Fruit fly (Drosophila melanogaster) whole organism, prepupa: ENCODE measurements around the gene CG12099.

Source experiments
- Blimp-1 ChIP-seq: fragments of 200-800 bp; sonication (Bioruptor generic); optimal IDR thresholded peaks from 3 replicates; lab custom pipeline; 2017; ENCODE audit warnings: missing biosample characterization, missing genetic modification characterization, mild to moderate bottlenecking, moderate library complexity, missing genetic modification reagents
- CG10631 ChIP-seq: fragments of 200-800 bp; sonication (Bioruptor generic); optimal IDR thresholded peaks from 2 replicates; lab custom pipeline; 2016; ENCODE audit warnings: missing biosample characterization, missing genetic modification characterization
- CG10669 ChIP-seq: fragments of 200-800 bp; sonication (Bioruptor generic); optimal IDR thresholded peaks from 3 replicates; lab custom pipeline; 2018; ENCODE audit warnings: missing biosample characterization, mild to moderate bottlenecking, missing genetic modification characterization, moderate library complexity
- CG11294 ChIP-seq: fragments of 200-800 bp; sonication (Bioruptor generic); IDR thresholded peaks from 2 replicates; pipeline ENCODE4 v1.3.6; 2022; ENCODE audit warnings: missing biosample characterization, missing genetic modification characterization
- CG15336 ChIP-seq: fragments of 200-800 bp; sonication (Bioruptor generic); IDR thresholded peaks from 2 replicates; pipeline ENCODE4 v1.3.6; 2022; ENCODE audit warnings: missing biosample characterization, missing genetic modification characterization
- CG1621 ChIP-seq: fragments of 200-800 bp; sonication (Bioruptor generic); optimal IDR thresholded peaks from 3 replicates; lab custom pipeline; 2018; ENCODE audit warnings: missing biosample characterization, mild to moderate bottlenecking, missing genetic modification characterization
- CG16779 ChIP-seq: fragments of 200-800 bp; sonication (Bioruptor generic); optimal IDR thresholded peaks from 3 replicates; lab custom pipeline; 2017; ENCODE audit warnings: missing biosample characterization, mild to moderate bottlenecking, missing genetic modification characterization
- CG32006 ChIP-seq: fragments of 200-800 bp; sonication (Bioruptor generic); optimal IDR thresholded peaks from 3 replicates; lab custom pipeline; 2017; ENCODE audit warnings: missing biosample characterization, mild to moderate bottlenecking, missing genetic modification characterization
- CG34406 ChIP-seq: fragments of 200-800 bp; sonication (Bioruptor generic); optimal IDR thresholded peaks from 3 replicates; lab custom pipeline; 2016; ENCODE audit warnings: missing biosample characterization, missing genetic modification characterization
- CG6163 ChIP-seq: fragments of 200-800 bp; sonication (Bioruptor generic); IDR thresholded peaks from 3 replicates; pipeline ENCODE4 v1.3.6; 2022; ENCODE audit warnings: missing biosample characterization, missing genetic modification characterization
- CG6276 ChIP-seq: fragments of 200-800 bp; sonication (Bioruptor generic); optimal IDR thresholded peaks from 2 replicates; lab custom pipeline; 2017; ENCODE audit warnings: missing biosample characterization, mild to moderate bottlenecking, missing genetic modification characterization
- CG6792 ChIP-seq: fragments of 200-800 bp; sonication (Bioruptor generic); optimal IDR thresholded peaks from 3 replicates; lab custom pipeline; 2016; ENCODE audit warnings: missing biosample characterization, missing genetic modification characterization
- CG6808 ChIP-seq: fragments of 200-800 bp; sonication (Bioruptor generic); optimal IDR thresholded peaks from 3 replicates; lab custom pipeline; 2017; ENCODE audit warnings: missing biosample characterization, missing genetic modification characterization, mild to moderate bottlenecking, moderate library complexity, missing genetic modification reagents
- CG6854 ChIP-seq: fragments of 200-800 bp; sonication (Bioruptor generic); optimal IDR thresholded peaks from 2 replicates; lab custom pipeline; 2017; ENCODE audit warnings: missing biosample characterization, mild to moderate bottlenecking, missing genetic modification characterization
- CG7368 ChIP-seq: fragments of 200-800 bp; sonication (Bioruptor generic); optimal IDR thresholded peaks from 3 replicates; lab custom pipeline; 2016; ENCODE audit warnings: missing biosample characterization, missing genetic modification characterization
- CG8319 ChIP-seq: fragments of 200-800 bp; sonication (Bioruptor generic); optimal IDR thresholded peaks from 3 replicates; lab custom pipeline; 2016; ENCODE audit warnings: missing biosample characterization, missing genetic modification characterization
- CG8632 ChIP-seq: fragments of 200-800 bp; sonication (Bioruptor generic); optimal IDR thresholded peaks from 3 replicates; lab custom pipeline; 2016; ENCODE audit warnings: missing biosample characterization, missing genetic modification characterization
- Eip75B ChIP-seq: fragments of 200-800 bp; sonication (Bioruptor generic); optimal IDR thresholded peaks from 3 replicates; lab custom pipeline; 2016; ENCODE audit warnings: missing biosample characterization, missing genetic modification characterization
- Eip78C ChIP-seq: fragments of 200-800 bp; sonication (Bioruptor generic); peaks from one replicate; lab custom pipeline; 2016; ENCODE audit warnings: missing biosample characterization, missing genetic modification characterization
- Eip93F ChIP-seq: fragments of 200-800 bp; sonication (Bioruptor generic); optimal IDR thresholded peaks from 2 replicates; lab custom pipeline; 2016; ENCODE audit warnings: missing biosample characterization, mild to moderate bottlenecking, missing genetic modification characterization
- Ets21C ChIP-seq: fragments of 200-800 bp; sonication (Bioruptor generic); optimal IDR thresholded peaks from 3 replicates; lab custom pipeline; 2016; ENCODE audit warnings: missing biosample characterization, missing genetic modification characterization
- Ets96B ChIP-seq: fragments of 200-800 bp; optimal IDR thresholded peaks from 2 replicates; lab custom pipeline; 2019; ENCODE audit warnings: missing biosample characterization, mild to moderate bottlenecking, missing genetic modification characterization, moderate library complexity
- Gug ChIP-seq: fragments of 200-800 bp; sonication (Bioruptor generic); IDR thresholded peaks from 2 replicates; pipeline ENCODE4 v1.3.6; 2022; ENCODE audit warnings: missing biosample characterization, missing genetic modification characterization
- Hr39 ChIP-seq: fragments of 200-800 bp; sonication (Bioruptor generic); optimal IDR thresholded peaks from 2 replicates; lab custom pipeline; 2016; ENCODE audit warnings: missing biosample characterization, missing genetic modification characterization
- Hr4 ChIP-seq: fragments of 200-800 bp; sonication (Bioruptor generic); optimal IDR thresholded peaks from 3 replicates; lab custom pipeline; 2016; ENCODE audit warnings: missing biosample characterization, missing genetic modification characterization
- Lpt ChIP-seq: fragments of 200-800 bp; sonication (Bioruptor generic); optimal IDR thresholded peaks from 3 replicates; lab custom pipeline; 2016; ENCODE audit warnings: missing biosample characterization, missing genetic modification characterization
- Smox ChIP-seq: fragments of 200-800 bp; sonication (Bioruptor generic); optimal IDR thresholded peaks from 3 replicates; lab custom pipeline; 2016; ENCODE audit warnings: missing biosample characterization, missing genetic modification characterization
- Sox102F ChIP-seq: fragments of 200-800 bp; sonication (Bioruptor generic); optimal IDR thresholded peaks from 2 replicates; lab custom pipeline; 2016; ENCODE audit warnings: missing biosample characterization, mild to moderate bottlenecking, missing genetic modification characterization
- Sox14 ChIP-seq: fragments of 200-800 bp; sonication (Bioruptor generic); optimal IDR thresholded peaks from 3 replicates; lab custom pipeline; 2016; ENCODE audit warnings: missing biosample characterization, missing genetic modification characterization
- Sox15 ChIP-seq: fragments of 200-800 bp; sonication (Bioruptor generic); optimal IDR thresholded peaks from 3 replicates; lab custom pipeline; 2016; ENCODE audit warnings: missing biosample characterization, missing genetic modification characterization
- acj6 ChIP-seq: fragments of 200-800 bp; sonication (Bioruptor generic); optimal IDR thresholded peaks from 3 replicates; lab custom pipeline; 2016; ENCODE audit warnings: missing biosample characterization, missing genetic modification characterization
- cyc ChIP-seq: fragments of 200-800 bp; sonication (Bioruptor generic); optimal IDR thresholded peaks from 3 replicates; lab custom pipeline; 2016; ENCODE audit warnings: missing biosample characterization, missing genetic modification characterization
- eg ChIP-seq: fragments of 200-800 bp; sonication (Bioruptor generic); IDR thresholded peaks from 3 replicates; pipeline ENCODE4 v1.3.6; 2022; ENCODE audit warnings: missing biosample characterization, missing genetic modification characterization
- fd59A ChIP-seq: fragments of 200-800 bp; sonication (Bioruptor generic); optimal IDR thresholded peaks from 2 replicates; lab custom pipeline; 2017; ENCODE audit warnings: missing biosample characterization, mild to moderate bottlenecking, missing genetic modification characterization, missing genetic modification reagents
- fd85E ChIP-seq: fragments of 200-800 bp; sonication (Bioruptor generic); optimal IDR thresholded peaks from 3 replicates; lab custom pipeline; 2016; ENCODE audit warnings: missing biosample characterization, missing genetic modification characterization
- fkh ChIP-seq: fragments of 200-800 bp; sonication (Bioruptor generic); optimal IDR thresholded peaks from 3 replicates; lab custom pipeline; 2017; ENCODE audit warnings: missing biosample characterization, mild to moderate bottlenecking, missing genetic modification characterization, moderate library complexity
- lz ChIP-seq: fragments of 200-800 bp; sonication (Bioruptor generic); optimal IDR thresholded peaks from 3 replicates; lab custom pipeline; 2016; ENCODE audit warnings: missing biosample characterization, missing genetic modification characterization
- net ChIP-seq: fragments of 200-800 bp; sonication (Bioruptor generic); optimal IDR thresholded peaks from 3 replicates; lab custom pipeline; 2016; ENCODE audit warnings: missing biosample characterization, missing genetic modification characterization
- salr ChIP-seq, 2 experiments: fragments of 200-800 bp; sonication (Bioruptor generic); optimal IDR thresholded peaks; 3 replicates each; lab custom pipeline; 2016 to 2018; ENCODE audit warnings: missing biosample characterization in 2 of 2, missing genetic modification characterization in 2 of 2, mild to moderate bottlenecking in 1 of 2
- spab ChIP-seq: fragments of 200-800 bp; sonication (Bioruptor generic); optimal IDR thresholded peaks from 2 replicates; lab custom pipeline; 2017; ENCODE audit warnings: missing biosample characterization, mild to moderate bottlenecking, missing genetic modification characterization, missing genetic modification reagents
- ss ChIP-seq, 2 experiments: fragments of 200-800 bp; sonication (Bioruptor generic); optimal IDR thresholded peaks; 2 replicates in 1 of 2; 3 replicates in 1 of 2; lab custom pipeline; 2017 to 2018; ENCODE audit warnings: mild to moderate bottlenecking in 2 of 2, missing biosample characterization in 2 of 2, missing genetic modification characterization in 2 of 2, moderate library complexity in 1 of 2
- svp ChIP-seq: fragments of 200-800 bp; sonication (Bioruptor generic); peaks from one replicate; lab custom pipeline; 2016; ENCODE audit warnings: missing biosample characterization, missing genetic modification characterization
- topi ChIP-seq: fragments of 200-800 bp; sonication (Bioruptor generic); optimal IDR thresholded peaks from 3 replicates; lab custom pipeline; 2016; ENCODE audit warnings: missing biosample characterization, missing genetic modification characterization
- vri ChIP-seq: fragments of 200-800 bp; sonication (Bioruptor generic); optimal IDR thresholded peaks from 3 replicates; lab custom pipeline; 2016; ENCODE audit warnings: missing biosample characterization, mild to moderate bottlenecking, missing genetic modification characterization

Gene CG12099

dm6 chr3L:1587140-1587849 is 29.0 kb upstream of the CG12099 start (continued):
- TF ChIP-seq Gug: peak; percentile 40; the same call in 1 of the 2 replicates
- peak; percentile 76 for TF ChIP-seq Smox
- TF ChIP-seq CG16779 (tag; lab: Kevin White, UChicago): peak; percentile 63
- peak; percentile 18 for TF ChIP-seq CG6854 (GFP tag; lab: Kevin White, UChicago)
- TF ChIP-seq Sox102F (GFP tag; lab: Kevin White, UChicago): peak; percentile 82
- peak; percentile 88 for TF ChIP-seq CG1621 (tag; lab: Kevin White, UChicago)
- peak; percentile 69 to 89 for TF ChIP-seq ss (GFP tag; optimal IDR thresholded peaks at IDR 0.05; lab: Kevin White, UChicago)
- peak; percentile 54 for TF ChIP-seq CG6276 (GFP tag; lab: Kevin White, UChicago)
- peak; percentile 88 for TF ChIP-seq Sox14 (GFP tag; lab: Kevin White, UChicago)
- TF ChIP-seq net (GFP tag; lab: Kevin White, UChicago): peak; percentile 79
- TF ChIP-seq fkh (GFP tag; lab: Kevin White, UChicago): no peak
- peak; percentile 81 for TF ChIP-seq fd59A (GFP tag; lab: Kevin White, UChicago)
- peak; percentile 85 for TF ChIP-seq lz (GFP tag; lab: Kevin White, UChicago)
- TF ChIP-seq CG10669 (GFP tag; lab: Kevin White, UChicago): peak; percentile 85
- peak; percentile 80 for TF ChIP-seq Hr4 (GFP tag; lab: Kevin White, UChicago)
- peak; percentile 79 for TF ChIP-seq spab (GFP tag; lab: Kevin White, UChicago)
- peak; percentile 96 for TF ChIP-seq svp (GFP tag; lab: Kevin White, UChicago)
- TF ChIP-seq CG6808 (GFP tag; lab: Kevin White, UChicago): peak; percentile 83
- TF ChIP-seq topi (GFP tag; lab: Kevin White, UChicago): peak; percentile 81

dm6 chr3L:1586266-1587054 is 28.2 kb upstream of the CG12099 start:
- TF ChIP-seq CG6276 (GFP tag; lab: Kevin White, UChicago): peak; percentile 90
- TF ChIP-seq Eip75B: peak; percentile 16
- TF ChIP-seq Hr4 (GFP tag; lab: Kevin White, UChicago): no peak
- peak; percentile 16 for TF ChIP-seq topi (GFP tag; lab: Kevin White, UChicago)
- TF ChIP-seq Gug: peak; percentile 38; the same call in 1 of the 2 replicates
- peak; percentile 5 for TF ChIP-seq net (GFP tag; lab: Kevin White, UChicago)
- TF ChIP-seq Ets21C (GFP tag; lab: Kevin White, UChicago): no peak
- TF ChIP-seq fd85E (GFP tag; lab: Kevin White, UChicago): peak; percentile 65
- TF ChIP-seq Sox15 (GFP tag; lab: Kevin White, UChicago): no peak
- TF ChIP-seq CG7368 (GFP tag; lab: Kevin White, UChicago): peak; percentile 11
- no peak for TF ChIP-seq Eip93F (GFP tag; lab: Kevin White, UChicago)
- no peak for TF ChIP-seq CG8632 (GFP tag; lab: Kevin White, UChicago)
- TF ChIP-seq CG34406: no peak
- TF ChIP-seq Sox102F (GFP tag; lab: Kevin White, UChicago): peak; percentile 52
- no peak for TF ChIP-seq cyc (GFP tag; lab: Kevin White, UChicago)
- peak; percentile 74 for TF ChIP-seq Eip78C (GFP tag; lab: Kevin White, UChicago)
- no peak for TF ChIP-seq CG10631 (GFP tag; lab: Kevin White, UChicago)
- peak; percentile 54 for TF ChIP-seq CG10669 (GFP tag; lab: Kevin White, UChicago)
- no peak for TF ChIP-seq salr (GFP tag; optimal IDR thresholded peaks at IDR 0.05; lab: Kevin White, UChicago)
- peak; percentile 87 for TF ChIP-seq CG6163
- no peak for TF ChIP-seq CG32006
- no peak for TF ChIP-seq acj6 (GFP tag; lab: Kevin White, UChicago)
- TF ChIP-seq CG8319 (GFP tag; lab: Kevin White, UChicago): no peak
- peak; percentile 38 for TF ChIP-seq Ets96B
- TF ChIP-seq CG1621 (tag; lab: Kevin White, UChicago): no peak
- no peak for TF ChIP-seq lz (GFP tag; lab: Kevin White, UChicago)
- TF ChIP-seq CG11294: no peak; the same call in 1 of the 2 replicates
- TF ChIP-seq CG6792: no peak
- TF ChIP-seq Blimp-1: no peak
- TF ChIP-seq Smox: no peak
- peak; percentile 78 for TF ChIP-seq vri
- peak; percentile 87 for TF ChIP-seq eg (GFP tag; lab: Robert Waterston, UW)
- TF ChIP-seq Lpt: no peak
- TF ChIP-seq svp (GFP tag; lab: Kevin White, UChicago): peak; percentile 88
- TF ChIP-seq Hr39 (GFP tag; lab: Kevin White, UChicago): no peak
- peak; percentile 47 for TF ChIP-seq spab (GFP tag; lab: Kevin White, UChicago)
- peak; percentile 70 for TF ChIP-seq CG15336 (GFP tag; lab: Robert Waterston, UW)
- TF ChIP-seq CG6854 (GFP tag; lab: Kevin White, UChicago): peak; percentile 81
